Fruit fly (Drosophila melanogaster): ENCODE results near the gene Pburs.

Pburs gene

DNA sequence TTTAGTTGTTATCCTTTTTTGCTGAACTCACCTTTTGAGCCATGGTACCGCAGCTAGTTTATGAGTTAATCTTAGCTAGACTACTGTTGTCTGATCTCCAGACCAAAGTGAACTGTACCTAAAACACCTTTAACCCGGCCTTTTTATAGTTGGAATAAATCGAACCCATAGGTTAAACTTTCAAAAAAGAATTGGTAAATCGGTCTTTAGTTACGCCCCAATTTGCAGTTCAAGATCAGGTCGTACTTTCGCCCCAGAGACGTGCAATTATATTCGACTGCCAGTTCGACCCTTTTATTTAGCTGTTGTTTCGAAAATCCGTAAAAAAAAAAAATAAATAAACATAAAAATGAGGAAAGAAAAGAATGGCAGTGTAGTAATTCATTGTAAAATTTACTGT, 8.0 kb upstream of the Pburs start, which contains the start of gene Cpr35B:
Gene Cpr35B, minus strand, starts transcription at position 101 of the 400 bp plus-strand sequence.
- TF ChIP-seq fu2 (GFP tag; optimal IDR thresholded peaks at IDR 0.05) (no peak), MTF-1 (GFP tag; optimal IDR thresholded peaks at IDR 0.05; ENCODE audit: borderline replicate concordance) (no peak), Six4 (GFP tag; optimal IDR thresholded peaks at IDR 0.05) (no peak), zfh2 (GFP tag; optimal IDR thresholded peaks at IDR 0.05) (no peak), sqz (GFP tag; optimal IDR thresholded peaks at IDR 0.05) (no peak), dan (GFP tag; IDR thresholded peaks at IDR 0.05) (no peak), abd-A (tag; optimal IDR thresholded peaks at IDR 0.05) (no peak), CG9797 (GFP tag; optimal IDR thresholded peaks at IDR 0.05) (no peak), CG1529 (GFP tag; optimal IDR thresholded peaks at IDR 0.05) (no peak), kni (GFP tag; optimal IDR thresholded peaks at IDR 0.05) (no peak), chinmo (GFP tag; IDR thresholded peaks at IDR 0.05; ENCODE audit: partially characterized antibody) (no peak), CoRest (tag; optimal IDR thresholded peaks at IDR 0.05) (no peak), wor (GFP tag; IDR thresholded peaks at IDR 0.05) (no peak), C15 (GFP tag; IDR thresholded peaks at IDR 0.05) (no peak), CG2116 (GFP tag; optimal IDR thresholded peaks at IDR 0.05) (no peak), CG12299 (tag; optimal IDR thresholded peaks at IDR 0.05) (no peak)

DNA sequence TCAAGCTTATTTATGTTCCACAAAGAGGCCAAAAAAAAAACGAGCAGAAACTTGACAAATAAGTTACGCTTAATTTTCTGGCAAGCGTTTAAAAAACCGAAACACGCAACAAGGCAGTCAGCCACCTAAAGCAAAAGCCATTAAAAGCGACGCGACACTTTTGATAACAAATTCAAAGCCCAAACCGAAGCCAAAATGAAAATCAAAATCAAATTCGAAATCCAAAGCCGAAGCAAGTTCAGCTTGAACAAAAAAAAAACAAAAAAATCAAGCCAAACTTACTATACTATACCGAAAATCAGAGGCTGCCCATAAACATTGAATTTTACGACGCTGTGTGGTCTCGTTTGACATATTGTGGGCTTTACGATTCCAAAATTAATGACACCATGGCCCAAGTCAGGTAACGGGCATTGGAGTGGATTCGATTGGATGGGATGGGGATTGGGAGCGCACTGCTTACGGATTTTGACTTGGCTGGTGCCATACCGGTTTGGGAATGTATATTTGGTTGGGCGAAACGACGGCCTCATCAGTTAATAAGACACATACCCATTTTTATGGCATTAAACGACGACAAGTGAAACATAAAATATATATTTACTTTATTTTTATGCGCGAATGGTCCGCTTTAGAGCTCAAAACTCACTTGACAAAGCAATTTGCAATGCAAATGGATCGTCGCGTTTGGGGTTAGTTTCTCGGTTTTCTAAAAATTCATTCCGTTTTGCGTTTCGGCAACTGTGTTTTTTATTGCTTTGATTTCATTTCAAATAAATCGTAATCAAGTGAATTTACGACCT, 5.1 kb upstream of the Pburs start:
- TF ChIP-seq yki (optimal IDR thresholded peaks at IDR 0.05) (no peak), Vsx1 (GFP tag; optimal IDR thresholded peaks at IDR 0.05) (no peak), pum (GFP tag; optimal IDR thresholded peaks at IDR 0.05) (no peak), CG17186 (GFP tag; optimal IDR thresholded peaks at IDR 0.05) (no peak), CG6683 (GFP tag; optimal IDR thresholded peaks at IDR 0.05) (no peak), CG17829 (tag; optimal IDR thresholded peaks at IDR 0.05) (no peak), pfk (GFP tag; optimal IDR thresholded peaks at IDR 0.05) (no peak), Mes4 (GFP tag; optimal IDR thresholded peaks at IDR 0.05) (no peak), CG7372 (GFP tag; IDR thresholded peaks at IDR 0.05) (no peak), dm (GFP tag; optimal IDR thresholded peaks at IDR 0.05) (no peak), CG1647 (GFP tag; optimal IDR thresholded peaks at IDR 0.05) (no peak), so (GFP tag; IDR thresholded peaks at IDR 0.05) (no peak), H15 (GFP tag; IDR thresholded peaks at IDR 0.05) (no peak), Pdp1 (GFP tag; optimal IDR thresholded peaks at IDR 0.05) (peak in 1 of 2 experiments; percentile 16), CG12942 (GFP tag; optimal IDR thresholded peaks at IDR 0.05) (no peak), chif (GFP tag; optimal IDR thresholded peaks at IDR 0.05) (no peak), kay (GFP tag; optimal IDR thresholded peaks at IDR 0.05) (no peak), chinmo (GFP tag; IDR thresholded peaks at IDR 0.05; ENCODE audit: partially characterized antibody) (peak; percentile 79; the same call in 2 of the 4 replicates), CG7963 (GFP tag; IDR thresholded peaks at IDR 0.05; ENCODE audit: partially characterized antibody) (no peak), Hr39 (optimal IDR thresholded peaks at IDR 0.05) (no peak), Myb (GFP tag; optimal IDR thresholded peaks at IDR 0.05) (no peak), CG32532 (GFP tag; IDR thresholded peaks at IDR 0.05) (no peak), Awh (GFP tag; IDR thresholded peaks at IDR 0.05) (peak; percentile 77), CG11093 (GFP tag; IDR thresholded peaks at IDR 0.05) (no peak), Sin3A (optimal IDR thresholded peaks at IDR 0.05) (no peak), Nf-YB (GFP tag; optimal IDR thresholded peaks at IDR 0.05) (peak; percentile 62), CG31224 (GFP tag; IDR thresholded peaks at IDR 0.05) (no peak), nmo (GFP tag; optimal IDR thresholded peaks at IDR 0.05) (no peak), tx (GFP tag; optimal IDR thresholded peaks at IDR 0.05) (no peak), p53 (GFP tag; optimal IDR thresholded peaks at IDR 0.05) (no peak), ara (GFP tag; IDR thresholded peaks at IDR 0.05) (no peak), Adf1 (GFP tag; IDR thresholded peaks at IDR 0.05) (no peak), CG16779 (GFP tag; IDR thresholded peaks at IDR 0.05) (no peak), Bdp1 (GFP tag; optimal IDR thresholded peaks at IDR 0.05) (no peak), CG1603 (tag; optimal IDR thresholded peaks at IDR 0.05) (no peak), Deaf1 (tag; optimal IDR thresholded peaks at IDR 0.05) (no peak)
